Fruit fly (Drosophila melanogaster) whole organism, prepupa: Measurements from ENCODE around the gene CG3987.

ENCODE experiments used
- CG11902 ChIP-seq: fragments of 200-800 bp; sonication (Bioruptor generic); optimal IDR thresholded peaks from 3 replicates; lab custom pipeline; 2016; ENCODE audit warnings: missing biosample characterization, missing genetic modification characterization
- CG6808 ChIP-seq: fragments of 200-800 bp; sonication (Bioruptor generic); optimal IDR thresholded peaks from 3 replicates; lab custom pipeline; 2017; ENCODE audit warnings: missing biosample characterization, missing genetic modification characterization, mild to moderate bottlenecking, moderate library complexity, missing genetic modification reagents
- Sox102F ChIP-seq: fragments of 200-800 bp; sonication (Bioruptor generic); optimal IDR thresholded peaks from 2 replicates; lab custom pipeline; 2016; ENCODE audit warnings: missing biosample characterization, mild to moderate bottlenecking, missing genetic modification characterization

DNA sequence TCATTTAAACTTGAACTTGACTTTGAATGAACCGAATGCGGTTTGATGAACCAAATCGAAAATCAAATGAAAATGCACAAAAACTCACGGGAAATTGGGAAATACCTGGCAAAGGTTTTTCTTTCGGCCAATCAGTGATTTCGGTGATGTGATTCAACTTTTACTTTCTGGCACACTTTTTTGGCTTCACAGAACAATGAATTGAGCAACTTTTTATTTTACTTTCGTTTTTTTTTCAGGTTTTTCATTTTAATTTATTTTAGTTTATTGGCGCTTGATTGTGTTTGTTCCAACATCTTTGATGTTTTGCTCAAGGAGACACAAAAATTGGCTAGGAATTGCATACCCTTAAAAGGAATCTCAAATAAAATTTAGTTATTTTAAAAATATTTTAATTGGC, 41.7 kb downstream of the CG3987 start, which contains the start of gene Mf:
- TF ChIP-seq CG11902 (GFP tag; lab: Kevin White, UChicago): no peak
- no peak for TF ChIP-seq CG6808 (GFP tag; lab: Kevin White, UChicago)
- TF ChIP-seq Sox102F (GFP tag; lab: Kevin White, UChicago): no peak
